Worm (Caenorhabditis elegans) whole organism, L1 larva: ENCODE measurements around the gene F54C9.3.

Source experiments
- C16A3.4 ChIP-seq: fragments of 150-350 bp; optimal IDR thresholded peaks from 2 replicates; lab custom pipeline; 2014; ENCODE audit warnings: missing biosample characterization, missing genetic modification characterization
- F16B12.6 ChIP-seq: fragments of 150-350 bp; optimal IDR thresholded peaks from 2 replicates; lab custom pipeline; 2014; ENCODE audit warnings: missing biosample characterization, missing genetic modification characterization
- ama-1 ChIP-seq: fragments of 150-350 bp; optimal IDR thresholded peaks from 2 replicates; lab custom pipeline; 2014
- ceh-63 ChIP-seq: fragments of 200-800 bp; sonication (Bioruptor generic); optimal IDR thresholded peaks from 2 replicates; lab custom pipeline; 2018; ENCODE audit warnings: mild to moderate bottlenecking, missing genetic modification characterization, missing compliant biosample characterization
- fkh-10 ChIP-seq: sonication (generic microtip); optimal IDR thresholded peaks from 2 replicates; lab custom pipeline; 2017; ENCODE audit warnings: missing biosample characterization, missing genetic modification reagents, missing genetic modification characterization
- hlh-4 ChIP-seq: sonication (generic microtip); optimal IDR thresholded peaks from 2 replicates; lab custom pipeline; 2016; ENCODE audit warnings: mild to moderate bottlenecking, missing genetic modification characterization, missing compliant biosample characterization
- isw-1 ChIP-seq: fragments of 200-800 bp; sonication (Bioruptor generic); IDR thresholded peaks from 2 replicates; pipeline ENCODE4 v1.3.6; 2022; ENCODE audit warnings: missing genetic modification characterization, missing compliant biosample characterization
- lin-13 ChIP-seq: fragments of 150-350 bp; optimal IDR thresholded peaks from 2 replicates; lab custom pipeline; 2014; ENCODE audit warnings: missing biosample characterization, missing genetic modification reagents, missing genetic modification characterization
- lin-39 ChIP-seq: fragments of 150-350 bp; optimal IDR thresholded peaks from 2 replicates; lab custom pipeline; 2014; ENCODE audit warnings: missing biosample characterization, missing genetic modification reagents, missing genetic modification characterization
- mab-9 ChIP-seq: fragments of 200-800 bp; sonication (Bioruptor generic); IDR thresholded peaks from 2 replicates; pipeline ENCODE4 v1.3.6; 2022; ENCODE audit warnings: missing genetic modification reagents, missing genetic modification characterization, missing compliant biosample characterization
- pqm-1 ChIP-seq: sonication (generic microtip); optimal IDR thresholded peaks from 3 replicates; lab custom pipeline; 2017; ENCODE audit warnings: missing biosample characterization, missing genetic modification characterization
- rnt-1 ChIP-seq: sonication (generic microtip); optimal IDR thresholded peaks from 2 replicates; lab custom pipeline; 2016; ENCODE audit warnings: mild to moderate bottlenecking, missing genetic modification characterization, moderate library complexity, missing compliant biosample characterization
- snpc-4 ChIP-seq: fragments of 150-350 bp; optimal IDR thresholded peaks from 2 replicates; lab custom pipeline; 2014; ENCODE audit warnings: missing biosample characterization, missing genetic modification characterization
- unc-62 ChIP-seq: fragments of 150-350 bp; optimal IDR thresholded peaks from 2 replicates; lab custom pipeline; 2014; ENCODE audit warnings: missing biosample characterization, missing genetic modification reagents, missing genetic modification characterization

ce11 chrII:8569038-8569977 lies 2.7 kb upstream of the F54C9.3 start, which contains the start of the genes col-38 and rpl-5:
- no peak for TF ChIP-seq ceh-63
- peak; percentile 92 for TF ChIP-seq rnt-1 (tag; lab: Kevin White, UChicago)
- TF ChIP-seq snpc-4 (tag; lab: Kevin White, UChicago): peak; percentile 86
- no peak for TF ChIP-seq unc-62
- TF ChIP-seq ama-1 (lab: Kevin White, UChicago): no peak
- TF ChIP-seq isw-1 (GFP tag; lab: Robert Waterston, UW): peak; percentile 96
- peak; percentile 47 for TF ChIP-seq lin-39 (tag; lab: Kevin White, UChicago)
- TF ChIP-seq C16A3.4 (tag; lab: Kevin White, UChicago): peak; percentile 96
- peak; percentile 87 for TF ChIP-seq lin-13 (GFP tag; lab: Kevin White, UChicago)
- peak; percentile 72 for TF ChIP-seq fkh-10 (GFP tag; lab: Kevin White, UChicago)
- TF ChIP-seq mab-9 (GFP tag; lab: Robert Waterston, UW): peak; percentile 52; the same call in 1 of the 2 replicates
- peak; percentile 98 for TF ChIP-seq F16B12.6 (tag; lab: Kevin White, UChicago)
- TF ChIP-seq pqm-1 (tag; lab: Kevin White, UChicago): no peak
- TF ChIP-seq hlh-4 (tag; lab: Kevin White, UChicago): no peak
